Fruit fly (Drosophila melanogaster): ENCODE data around the gene CG14322.
A peak's percentile ranks its signal among the peaks of the same experiment; 100 is the strongest.

Gene CG14322

dm6 chr3R:17617976-17618308, 29.5 kb upstream of the CG14322 start (continued):
- TF ChIP-seq CG3995 (GFP tag; optimal IDR thresholded peaks at IDR 0.05) (no peak), peb (GFP tag; IDR thresholded peaks at IDR 0.05) (no peak), fru (optimal IDR thresholded peaks at IDR 0.05) (no peak), CG1233 (GFP tag; optimal IDR thresholded peaks at IDR 0.05) (no peak), Mes4 (GFP tag; optimal IDR thresholded peaks at IDR 0.05) (no peak), esg (GFP tag; conservative IDR thresholded peaks at IDR 0.05) (no peak), bcd (GFP tag; optimal IDR thresholded peaks at IDR 0.05) (no peak), Sin3A (optimal IDR thresholded peaks at IDR 0.05) (no peak), Side (GFP tag; optimal IDR thresholded peaks at IDR 0.05) (no peak), onecut (GFP tag; IDR thresholded peaks at IDR 0.05) (no peak), Hr39 (optimal IDR thresholded peaks at IDR 0.05) (no peak), CG14441 (GFP tag; IDR thresholded peaks at IDR 0.05) (0 out of 2 replicates have a peak, but pooled peaks have one; percentile 39), CG32772 (GFP tag; IDR thresholded peaks at IDR 0.05) (no peak), CG31365 (tag; optimal IDR thresholded peaks at IDR 0.05) (no peak), CG34224 (GFP tag; IDR thresholded peaks at IDR 0.05; ENCODE audit: partially characterized antibody) (peak; percentile 42; the same call in 1 of the 3 replicates), Mrtf (GFP tag; IDR thresholded peaks at IDR 0.05) (no peak), CG34376 (GFP tag; optimal IDR thresholded peaks at IDR 0.05) (peak; percentile 14), kay (GFP tag; optimal IDR thresholded peaks at IDR 0.05) (no peak), Pdp1 (GFP tag; optimal IDR thresholded peaks at IDR 0.05) (peak in 1 of 2 experiments; percentile 55), CG6654 (GFP tag; optimal IDR thresholded peaks at IDR 0.05) (no peak), Hr51 (GFP tag; optimal IDR thresholded peaks at IDR 0.05) (no peak), Hmx (GFP tag; optimal IDR thresholded peaks at IDR 0.05) (no peak), slbo (GFP tag; IDR thresholded peaks at IDR 0.05) (no peak), CG13624 (GFP tag; optimal IDR thresholded peaks at IDR 0.05) (no peak), al (GFP tag; IDR thresholded peaks at IDR 0.05) (no peak), CG31224 (GFP tag; IDR thresholded peaks at IDR 0.05) (no peak), Taf1 (GFP tag; IDR thresholded peaks at IDR 0.05) (no peak), Gsc (GFP tag; IDR thresholded peaks at IDR 0.05) (no peak), sim (GFP tag; IDR thresholded peaks at IDR 0.05) (no peak), CG9817 (tag; optimal IDR thresholded peaks at IDR 0.05) (no peak), sc (optimal IDR thresholded peaks at IDR 0.05) (no peak), sc (GFP tag; optimal IDR thresholded peaks at IDR 0.05) (no peak), Six4 (GFP tag; optimal IDR thresholded peaks at IDR 0.05) (no peak), hb (GFP tag; IDR thresholded peaks at IDR 0.05; ENCODE audit: partially characterized antibody) (peak; percentile 82; the same call in 2 of the 3 replicates), Doc2 (GFP tag; IDR thresholded peaks at IDR 0.05) (no peak), CG4854 (GFP tag; optimal IDR thresholded peaks at IDR 0.05) (no peak), CG3847 (GFP tag; IDR thresholded peaks at IDR 0.05) (no peak), CG4360 (GFP tag; IDR thresholded peaks at IDR 0.05) (no peak), CG12071 (GFP tag; optimal IDR thresholded peaks at IDR 0.05) (no peak), MTF-1 (GFP tag; optimal IDR thresholded peaks at IDR 0.05; ENCODE audit: borderline replicate concordance) (no peak), CG10147 (GFP tag; optimal IDR thresholded peaks at IDR 0.05) (no peak), CG32532 (GFP tag; IDR thresholded peaks at IDR 0.05) (no peak), PHDP (tag; optimal IDR thresholded peaks at IDR 0.05) (no peak), dmrt11E (tag; optimal IDR thresholded peaks at IDR 0.05) (no peak), CG30403 (GFP tag; optimal IDR thresholded peaks at IDR 0.05) (no peak), CG15073 (GFP tag; optimal IDR thresholded peaks at IDR 0.05) (no peak), unc-4 (GFP tag; IDR thresholded peaks at IDR 0.05; ENCODE audit: partially characterized antibody) (peak; percentile 26; the same call in 1 of the 2 replicates), Hand (GFP tag; optimal IDR thresholded peaks at IDR 0.05) (no peak), ftz-f1 (GFP tag; optimal IDR thresholded peaks at IDR 0.05) (no peak), H15 (GFP tag; IDR thresholded peaks at IDR 0.05) (no peak), tgo (GFP tag; IDR thresholded peaks at IDR 0.05) (no peak), Oaz (GFP tag; IDR thresholded peaks at IDR 0.05) (no peak), CG4282 (GFP tag; optimal IDR thresholded peaks at IDR 0.05) (no peak), CG6254 (GFP tag; optimal IDR thresholded peaks at IDR 0.05) (no peak)
